Worm (Caenorhabditis elegans): Measurements from ENCODE around the gene dpm-1.

Gene dpm-1

DNA sequence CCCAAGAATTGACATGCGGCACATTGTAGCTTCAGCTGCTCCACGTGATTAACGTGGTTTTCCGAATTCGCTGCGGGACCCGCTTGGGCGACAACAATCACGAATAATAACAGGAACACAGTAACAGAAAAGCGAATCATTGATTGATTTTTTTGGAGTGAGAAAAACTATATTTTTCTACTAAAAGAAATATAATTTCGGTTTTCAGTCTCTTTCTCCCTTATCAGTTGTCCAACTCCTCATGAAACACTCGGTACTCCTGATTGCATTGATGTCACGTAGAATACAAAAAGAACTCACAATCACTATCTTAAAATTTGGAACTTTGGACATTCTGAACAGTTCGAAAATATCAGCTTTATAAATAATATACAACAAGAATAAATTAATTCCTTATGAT lies 16.6 kb upstream of the dpm-1 start, which contains the start of gene Y66H1A.5:
Gene Y66H1A.5 (minus strand): TSS at position 265 of the 400 bp plus-strand sequence.
- no peak for TF ChIP-seq W03F9.2 (tag; optimal IDR thresholded peaks at IDR 0.05)
- no peak for TF ChIP-seq him-1 (tag; optimal IDR thresholded peaks at IDR 0.05)
- TF ChIP-seq dao-5 (tag; optimal IDR thresholded peaks at IDR 0.05) = no peak

DNA sequence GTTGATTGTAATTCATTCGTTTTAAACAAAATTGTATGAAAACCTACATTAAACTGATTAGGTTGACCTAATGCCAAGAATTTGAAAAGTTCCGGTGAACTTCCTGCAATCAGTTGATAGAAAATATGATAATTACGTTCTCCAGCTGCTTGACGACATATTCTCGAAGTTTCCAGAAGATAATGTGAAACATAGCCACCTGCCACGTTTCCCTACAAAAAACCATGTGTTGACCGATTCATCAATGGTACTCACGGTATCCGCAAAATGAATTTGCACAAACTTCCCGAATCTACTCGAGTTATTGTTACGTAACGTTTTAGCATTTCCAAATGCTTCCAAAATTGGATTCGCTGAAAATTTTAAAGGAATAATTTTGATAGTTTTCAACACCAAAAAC lies 7.1 kb upstream of the dpm-1 start:
- no peak for TF ChIP-seq dao-5 (tag; optimal IDR thresholded peaks at IDR 0.05)
- no peak for TF ChIP-seq him-1 (tag; optimal IDR thresholded peaks at IDR 0.05)
- no peak for TF ChIP-seq W03F9.2 (tag; optimal IDR thresholded peaks at IDR 0.05)

DNA sequence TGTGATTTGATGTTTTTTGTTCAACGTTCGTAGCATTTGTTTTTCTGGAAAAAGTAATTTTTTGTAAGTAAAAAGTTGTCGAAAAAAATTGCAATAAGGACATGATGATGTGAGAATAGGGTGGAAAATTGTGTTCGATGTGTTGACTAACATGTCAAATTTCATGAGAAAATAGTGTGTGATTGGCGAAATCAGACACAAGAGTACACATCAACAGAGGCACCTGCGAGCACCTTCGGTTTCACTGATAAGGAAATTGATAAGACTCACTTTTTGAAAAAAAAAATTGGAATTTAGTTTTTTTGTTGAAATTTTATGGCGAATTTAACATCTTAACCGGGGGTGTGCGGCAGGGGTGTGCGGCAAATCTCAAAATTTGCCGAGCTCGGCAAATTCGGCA lies 5.0 kb upstream of the dpm-1 start, which contains the start of gene hum-8:
Gene hum-8 (minus strand): TSS at position 46 of the 400 bp plus-strand sequence.
- TF ChIP-seq him-1 (tag; optimal IDR thresholded peaks at IDR 0.05) (no peak), dao-5 (tag; optimal IDR thresholded peaks at IDR 0.05) (no peak), W03F9.2 (tag; optimal IDR thresholded peaks at IDR 0.05) (no peak)

DNA sequence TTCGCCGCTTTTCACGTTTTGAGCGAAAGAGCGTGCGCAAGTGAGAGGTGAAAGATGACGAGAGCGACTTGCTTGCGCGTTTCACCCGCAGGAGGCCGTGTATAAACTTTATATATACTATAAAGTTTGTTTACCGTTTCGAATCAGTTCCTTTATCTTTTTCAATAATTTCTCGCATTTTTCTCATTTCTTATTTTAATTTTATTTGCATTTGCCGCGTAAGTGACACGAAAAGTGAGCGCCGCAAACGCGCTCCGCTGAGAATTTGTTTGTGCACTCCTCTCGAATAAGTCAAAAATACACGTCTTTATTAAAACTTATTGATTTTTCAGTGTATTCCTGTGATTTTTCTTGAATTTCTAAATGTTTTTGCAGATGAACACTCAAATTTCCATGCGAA lies 1.9 kb upstream of the dpm-1 start, which contains the start of gene mrpl-55:
Gene mrpl-55 (plus strand): TSS at position 364 of the 400 bp plus-strand sequence.
- peak; percentile 89 for TF ChIP-seq W03F9.2 (tag; optimal IDR thresholded peaks at IDR 0.05)
- TF ChIP-seq dao-5 (tag; optimal IDR thresholded peaks at IDR 0.05) = no peak
- peak; percentile 39 for TF ChIP-seq him-1 (tag; optimal IDR thresholded peaks at IDR 0.05)

DNA sequence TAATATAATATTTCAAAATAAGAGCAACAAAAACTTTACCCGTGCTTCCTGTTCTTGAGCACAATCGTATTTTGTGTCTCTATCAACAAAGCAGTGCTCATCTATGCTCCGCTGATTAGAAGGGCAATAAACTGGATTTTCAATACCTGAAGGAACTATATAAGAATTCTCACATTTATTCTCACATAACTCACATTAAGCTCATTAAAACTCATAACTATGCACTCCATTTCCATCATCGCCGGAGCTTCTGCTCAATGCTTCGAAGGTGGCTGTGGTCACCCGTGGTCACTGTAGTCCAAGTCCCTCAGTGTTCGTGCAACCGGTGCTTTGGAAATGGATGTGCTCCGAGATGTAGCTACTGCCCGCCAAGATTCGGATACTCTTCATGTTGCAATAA lies 9.3 kb downstream of the dpm-1 start, which contains the start of the genes Y66H1A.8 and M04G7.5:
Gene Y66H1A.8 (minus strand): TSS at position 101 of the 400 bp plus-strand sequence.
Gene M04G7.5 (plus strand): TSS at position 258 of the 400 bp plus-strand sequence.
- TF ChIP-seq W03F9.2 (tag; optimal IDR thresholded peaks at IDR 0.05) (no peak), dao-5 (tag; optimal IDR thresholded peaks at IDR 0.05) (no peak), him-1 (tag; optimal IDR thresholded peaks at IDR 0.05) (no peak)

DNA sequence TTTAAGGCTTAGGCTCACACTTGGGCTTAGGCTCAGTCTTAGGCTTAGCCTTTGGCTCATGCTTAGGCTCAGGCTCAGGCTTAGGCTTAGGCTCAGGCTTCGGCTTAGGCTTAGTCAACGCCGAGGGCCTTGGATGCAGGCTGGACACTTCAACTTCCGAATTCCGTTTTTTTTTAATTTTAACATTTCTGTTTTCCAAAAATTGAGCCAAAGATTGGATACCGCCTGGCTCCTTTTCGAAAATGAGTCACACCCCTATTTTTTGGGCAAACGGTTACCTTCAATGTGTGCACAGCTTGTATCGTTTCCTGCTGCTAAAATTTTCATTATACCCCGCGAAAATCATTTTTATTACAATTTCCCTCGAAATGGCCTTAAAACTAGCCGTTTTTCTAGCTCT lies 10.0 kb downstream of the dpm-1 start, which contains the start of gene M04G7.1:
Gene M04G7.1 (plus strand): TSS at position 301 of the 400 bp plus-strand sequence.
- TF ChIP-seq him-1 (tag; optimal IDR thresholded peaks at IDR 0.05) = no peak
- no peak for TF ChIP-seq W03F9.2 (tag; optimal IDR thresholded peaks at IDR 0.05)
- no peak for TF ChIP-seq dao-5 (tag; optimal IDR thresholded peaks at IDR 0.05)

DNA sequence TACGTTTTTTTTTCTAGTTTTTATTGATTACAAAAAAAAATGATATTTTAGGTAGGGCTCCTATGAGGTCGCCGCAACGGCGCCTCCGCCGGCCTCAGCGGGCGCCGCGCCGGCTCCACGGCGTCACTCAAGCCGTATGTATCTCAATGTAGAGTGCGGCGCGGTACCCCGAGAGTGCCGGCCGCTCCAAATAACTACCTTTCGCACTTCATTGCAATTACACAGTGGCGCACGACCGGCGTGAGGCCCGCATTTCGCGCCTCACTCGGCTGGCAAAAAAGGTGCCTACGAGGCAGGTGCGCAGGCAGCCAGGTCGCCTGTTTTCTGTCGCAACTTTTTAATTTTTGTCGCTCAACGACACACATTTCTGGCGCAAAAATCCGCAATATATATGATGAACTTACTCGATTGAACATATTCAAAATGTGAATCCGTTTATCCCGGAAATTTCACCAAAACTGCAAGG lies 15.2 kb downstream of the dpm-1 start, which contains the start of gene M04G7.2:
Gene M04G7.2 (minus strand): TSS at position 416 of the 466 bp plus-strand sequence.
- no peak for TF ChIP-seq W03F9.2 (tag; optimal IDR thresholded peaks at IDR 0.05)
- no peak for TF ChIP-seq dao-5 (tag; optimal IDR thresholded peaks at IDR 0.05)
- no peak for TF ChIP-seq him-1 (tag; optimal IDR thresholded peaks at IDR 0.05)

DNA sequence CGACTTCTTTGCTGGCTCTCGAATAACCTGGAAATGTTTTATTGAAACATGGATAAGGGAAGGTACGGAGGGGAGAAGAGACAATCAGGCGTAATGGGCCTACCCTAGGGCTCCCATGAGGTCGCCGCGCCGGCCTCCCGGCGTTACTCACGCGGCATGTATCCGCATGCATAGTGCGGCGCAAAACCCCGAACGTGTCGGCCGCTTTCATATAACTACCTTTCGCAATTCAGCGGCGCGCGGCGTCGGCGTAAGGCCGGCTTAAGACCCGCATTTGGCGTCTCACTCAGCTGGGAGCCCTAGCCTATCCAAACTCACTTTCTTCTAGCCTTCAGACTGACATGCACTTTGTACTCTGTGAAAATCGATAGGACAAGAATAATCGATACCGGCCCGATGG lies 16.6 kb downstream of the dpm-1 start:
- TF ChIP-seq W03F9.2 (tag; optimal IDR thresholded peaks at IDR 0.05) (no peak), him-1 (tag; optimal IDR thresholded peaks at IDR 0.05) (no peak), dao-5 (tag; optimal IDR thresholded peaks at IDR 0.05) (no peak)

DNA sequence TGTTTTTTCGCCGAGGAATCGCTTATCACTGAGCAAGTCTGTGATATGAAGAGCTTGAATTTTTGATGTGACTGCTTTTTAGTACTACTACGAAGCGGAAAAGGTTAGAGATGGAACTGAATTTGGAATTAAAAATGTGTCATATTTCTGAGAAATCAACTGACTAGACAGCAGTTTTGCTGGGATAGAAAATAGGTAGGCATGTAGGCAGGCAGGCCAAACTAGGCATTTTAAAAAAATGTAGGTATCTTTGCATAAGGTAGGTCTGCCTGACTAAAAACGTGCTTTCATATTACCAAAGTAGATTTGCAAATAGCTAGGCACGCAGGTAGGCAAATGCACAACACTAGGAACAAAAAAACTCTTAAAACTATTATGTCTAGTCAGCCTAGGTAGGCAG lies 21.1 kb downstream of the dpm-1 start:
- no peak for TF ChIP-seq W03F9.2 (tag; optimal IDR thresholded peaks at IDR 0.05)
- no peak for TF ChIP-seq him-1 (tag; optimal IDR thresholded peaks at IDR 0.05)
- TF ChIP-seq dao-5 (tag; optimal IDR thresholded peaks at IDR 0.05) = no peak

DNA sequence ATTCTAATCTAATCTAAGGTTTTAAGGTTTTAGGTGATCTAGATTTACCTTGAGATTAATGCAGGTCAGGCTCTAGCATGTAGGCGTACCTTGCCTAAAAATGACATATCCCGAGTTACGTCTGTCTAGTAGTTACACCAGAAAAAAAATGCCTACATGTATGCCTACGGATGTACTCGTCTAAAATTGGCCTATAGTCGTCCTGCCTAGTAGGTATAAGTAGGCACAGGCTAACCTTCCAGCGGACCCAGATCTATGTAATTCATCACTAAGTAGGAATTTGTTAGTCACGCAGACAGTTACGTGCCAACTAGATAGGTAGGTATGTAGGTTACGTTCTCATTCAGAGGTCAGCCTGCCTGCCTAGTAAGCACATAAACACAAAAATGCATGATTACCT lies 21.8 kb downstream of the dpm-1 start:
- TF ChIP-seq dao-5 (tag; optimal IDR thresholded peaks at IDR 0.05) = no peak
- no peak for TF ChIP-seq him-1 (tag; optimal IDR thresholded peaks at IDR 0.05)
- TF ChIP-seq W03F9.2 (tag; optimal IDR thresholded peaks at IDR 0.05) = no peak

DNA sequence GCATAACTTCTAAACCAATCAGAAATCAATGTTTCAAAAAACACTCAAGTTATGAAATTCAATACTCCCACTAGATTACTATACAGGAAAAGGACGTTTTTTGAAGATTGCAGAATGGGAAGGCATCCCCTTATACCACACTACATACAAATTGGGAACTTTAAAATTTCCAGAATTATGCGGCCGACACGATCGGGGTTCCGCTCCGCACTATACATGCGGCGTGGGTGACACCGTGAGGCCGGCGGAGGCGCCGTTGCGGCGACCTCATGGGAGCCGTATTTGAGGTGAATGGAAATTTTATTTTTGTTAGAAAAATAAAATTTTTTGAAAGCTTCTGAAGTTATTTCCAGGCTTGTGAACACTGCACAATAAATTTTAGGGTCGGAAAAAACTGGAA lies 22.8 kb downstream of the dpm-1 start:
- no peak for TF ChIP-seq W03F9.2 (tag; optimal IDR thresholded peaks at IDR 0.05)
- TF ChIP-seq him-1 (tag; optimal IDR thresholded peaks at IDR 0.05) = no peak
- TF ChIP-seq dao-5 (tag; optimal IDR thresholded peaks at IDR 0.05) = no peak

DNA sequence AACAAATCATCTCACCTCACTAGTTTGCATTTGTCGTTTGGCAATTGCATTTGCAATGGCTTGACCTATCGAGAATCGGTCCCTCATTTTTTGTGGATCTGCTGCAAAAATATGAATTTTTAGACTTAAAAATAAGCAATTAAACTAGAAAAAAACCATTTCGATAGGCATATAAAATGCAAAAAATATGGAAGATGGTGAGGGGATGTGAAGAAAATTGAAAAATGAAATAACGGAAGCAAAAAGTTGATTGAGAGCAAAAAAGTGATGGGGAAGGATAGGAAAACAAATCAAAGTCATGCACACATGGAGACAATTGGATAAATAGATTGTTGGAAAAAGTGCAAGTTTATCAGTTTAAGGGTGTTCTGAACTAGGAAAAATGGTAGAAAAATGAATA lies 35.6 kb downstream of the dpm-1 start, which contains the start of gene npr-37:
Gene npr-37 (minus strand): TSS at position 101 of the 400 bp plus-strand sequence.
- TF ChIP-seq dao-5 (tag; optimal IDR thresholded peaks at IDR 0.05) (no peak), him-1 (tag; optimal IDR thresholded peaks at IDR 0.05) (no peak), W03F9.2 (tag; optimal IDR thresholded peaks at IDR 0.05) (no peak)

DNA sequence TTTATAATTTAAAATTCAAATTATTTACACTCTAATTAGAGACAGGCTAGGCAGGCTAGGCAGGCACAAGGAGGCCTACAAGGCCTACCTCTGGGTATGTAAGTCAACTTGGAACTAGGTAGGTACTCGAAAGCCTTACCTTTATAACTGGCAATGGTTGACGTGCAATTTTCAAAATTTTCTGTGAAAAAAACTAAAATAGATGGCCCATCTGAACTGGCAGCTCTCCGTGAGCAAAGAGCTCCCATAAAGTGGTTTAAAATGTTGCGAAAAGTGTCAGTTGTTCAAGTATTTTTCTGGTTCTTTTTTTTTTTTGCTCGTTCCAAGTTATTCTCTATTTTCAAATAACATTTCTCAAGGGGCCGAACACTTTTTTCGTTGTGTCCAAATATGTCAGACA lies 38.5 kb downstream of the dpm-1 start:
- no peak for TF ChIP-seq W03F9.2 (tag; optimal IDR thresholded peaks at IDR 0.05)
- TF ChIP-seq dao-5 (tag; optimal IDR thresholded peaks at IDR 0.05) = no peak
- TF ChIP-seq him-1 (tag; optimal IDR thresholded peaks at IDR 0.05) = no peak

DNA sequence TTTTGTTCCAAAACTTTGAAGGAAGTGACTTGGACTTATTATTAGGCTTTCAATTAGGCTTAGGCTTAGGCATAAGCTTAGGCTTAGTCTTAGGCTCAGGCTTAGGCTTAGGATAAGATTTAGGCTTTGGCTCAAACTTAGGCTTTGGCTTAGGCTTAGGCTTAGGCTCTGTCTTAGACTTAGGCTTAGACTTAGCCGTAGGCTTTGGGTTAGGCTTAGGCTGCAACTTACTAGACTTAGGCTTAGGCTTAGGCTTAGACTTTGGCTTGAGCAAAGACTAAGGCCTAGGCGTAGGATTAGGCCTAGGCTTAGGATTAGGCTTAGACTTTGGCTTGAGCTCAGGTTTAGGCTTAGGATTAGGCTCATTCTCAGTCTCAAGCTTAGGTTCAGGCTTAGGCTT lies 39.3 kb downstream of the dpm-1 start:
- no peak for TF ChIP-seq him-1 (tag; optimal IDR thresholded peaks at IDR 0.05)
- TF ChIP-seq W03F9.2 (tag; optimal IDR thresholded peaks at IDR 0.05) = no peak
- no peak for TF ChIP-seq dao-5 (tag; optimal IDR thresholded peaks at IDR 0.05)

DNA sequence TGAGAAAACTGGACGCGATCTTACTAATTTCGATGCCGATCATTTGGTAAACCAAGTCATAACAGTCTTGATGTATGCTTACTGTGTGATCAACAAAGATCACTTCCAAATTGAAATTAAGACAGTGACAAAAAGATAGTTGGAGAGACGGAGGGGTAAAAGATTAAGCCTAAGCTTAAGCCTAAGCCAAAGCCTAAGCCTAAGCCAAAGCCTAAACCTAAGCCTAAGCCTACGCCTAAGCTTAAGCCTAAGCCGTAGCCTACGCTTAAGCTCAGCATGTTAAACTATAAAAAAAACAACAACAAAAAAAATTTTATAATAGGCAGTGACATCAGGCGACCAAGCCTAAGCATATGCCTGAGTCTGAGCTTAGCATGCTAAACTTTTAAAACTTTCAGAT lies 51.7 kb downstream of the dpm-1 start:
- no peak for TF ChIP-seq him-1 (tag; optimal IDR thresholded peaks at IDR 0.05)
- TF ChIP-seq dao-5 (tag; optimal IDR thresholded peaks at IDR 0.05) = no peak
- no peak for TF ChIP-seq W03F9.2 (tag; optimal IDR thresholded peaks at IDR 0.05)

All from whole organism, L4/young adult.